Fruit fly (Drosophila melanogaster): ENCODE results near the gene Rph.

Rph gene

DNA sequence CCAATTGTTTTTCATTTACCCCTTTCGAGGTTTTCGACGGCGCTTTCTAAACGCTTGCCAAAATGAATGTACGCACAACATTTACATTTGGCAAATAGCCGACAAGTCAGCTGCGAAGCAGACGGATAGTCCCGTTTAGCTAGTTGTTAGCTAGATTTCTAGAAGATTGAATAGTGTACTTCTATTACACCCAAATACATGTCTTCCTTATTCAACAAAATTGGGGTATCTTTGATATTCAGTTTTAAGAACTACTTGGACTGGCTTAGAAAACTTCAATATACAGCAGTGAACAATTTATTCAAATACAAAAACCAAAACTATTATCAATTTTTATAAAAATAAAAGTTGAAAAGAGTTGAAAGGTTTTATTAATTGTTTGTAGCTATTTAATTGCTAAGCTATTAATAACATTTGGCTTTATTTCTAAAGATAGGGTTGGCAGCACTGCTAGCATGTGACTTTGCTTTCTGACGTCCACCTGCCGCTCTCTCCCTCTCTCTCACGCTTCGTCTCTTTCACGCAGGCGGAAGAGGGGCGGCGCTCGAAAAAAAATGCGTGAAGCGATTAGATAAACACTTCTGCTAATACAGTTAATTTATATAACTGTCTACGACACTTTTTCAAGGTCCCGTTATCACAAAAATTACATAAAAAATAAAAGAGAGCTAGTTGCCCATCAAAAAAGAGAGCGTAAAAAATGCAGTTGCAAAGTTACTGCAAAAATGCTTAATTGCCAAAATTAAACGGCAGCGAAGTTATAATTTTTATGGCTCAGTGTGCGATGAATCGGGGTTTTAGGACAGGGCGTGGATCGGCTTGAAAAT, 27.6 kb upstream of the Rph start (continued):
- TF ChIP-seq inv (GFP tag; IDR thresholded peaks at IDR 0.05; ENCODE audit: partially characterized antibody) (no peak), CG2202 (tag; optimal IDR thresholded peaks at IDR 0.05) (no peak), row (GFP tag; IDR thresholded peaks at IDR 0.05) (peak; percentile 62), CG6854 (GFP tag; optimal IDR thresholded peaks at IDR 0.05) (no peak), pros (GFP tag; optimal IDR thresholded peaks at IDR 0.05) (no peak), fd64A (GFP tag; optimal IDR thresholded peaks at IDR 0.05) (no peak), bcd (GFP tag; optimal IDR thresholded peaks at IDR 0.05) (peak; percentile 5), CG10543 (GFP tag; optimal IDR thresholded peaks at IDR 0.05) (peak; percentile 27), CG1602 (GFP tag; optimal IDR thresholded peaks at IDR 0.05) (no peak), Ptx1 (GFP tag; IDR thresholded peaks at IDR 0.05) (no peak), lab (GFP tag; optimal IDR thresholded peaks at IDR 0.05) (peak; percentile 5), CG10267 (tag; optimal IDR thresholded peaks at IDR 0.05) (no peak), z (GFP tag; IDR thresholded peaks at IDR 0.05) (no peak), CG34422 (GFP tag; IDR thresholded peaks at IDR 0.05) (no peak), CG33213 (GFP tag; optimal IDR thresholded peaks at IDR 0.05) (no peak), hbn (GFP tag; IDR thresholded peaks at IDR 0.05; ENCODE audit: partially characterized antibody) (no peak), Awh (GFP tag; IDR thresholded peaks at IDR 0.05) (no peak), Optix (GFP tag; IDR thresholded peaks at IDR 0.05) (no peak), CG6689 (GFP tag; IDR thresholded peaks at IDR 0.05) (no peak), BtbVII (GFP tag; optimal IDR thresholded peaks at IDR 0.05) (no peak), ftz-f1 (GFP tag; optimal IDR thresholded peaks at IDR 0.05) (peak; percentile 36), jumu (GFP tag; optimal IDR thresholded peaks at IDR 0.05) (no peak), PHDP (tag; optimal IDR thresholded peaks at IDR 0.05) (no peak), CG12942 (GFP tag; optimal IDR thresholded peaks at IDR 0.05) (no peak), zfh2 (GFP tag; optimal IDR thresholded peaks at IDR 0.05) (no peak), ttk (GFP tag; IDR thresholded peaks at IDR 0.05) (no peak), CG32767 (GFP tag; IDR thresholded peaks at IDR 0.05) (no peak), CG14014 (GFP tag; IDR thresholded peaks at IDR 0.05) (no peak), toy (GFP tag; IDR thresholded peaks at IDR 0.05) (no peak), sqz (GFP tag; optimal IDR thresholded peaks at IDR 0.05) (peak; percentile 75), CG15514 (GFP tag; optimal IDR thresholded peaks at IDR 0.05) (no peak), CG12744 (GFP tag; optimal IDR thresholded peaks at IDR 0.05) (no peak), fu2 (GFP tag; optimal IDR thresholded peaks at IDR 0.05) (no peak), kay (GFP tag; optimal IDR thresholded peaks at IDR 0.05) (no peak), CG4404 (GFP tag; IDR thresholded peaks at IDR 0.05) (no peak), CG7786 (GFP tag; optimal IDR thresholded peaks at IDR 0.05) (no peak), NK7.1 (GFP tag; optimal IDR thresholded peaks at IDR 0.05) (no peak), mld (GFP tag; IDR thresholded peaks at IDR 0.05; ENCODE audit: partially characterized antibody) (no peak), CG4730 (GFP tag; IDR thresholded peaks at IDR 0.05) (no peak), CG31388 (GFP tag; optimal IDR thresholded peaks at IDR 0.05) (no peak), CG8924 (tag; optimal IDR thresholded peaks at IDR 0.05) (no peak), tna (GFP tag; IDR thresholded peaks at IDR 0.05; ENCODE audit: partially characterized antibody) (no peak), Gug (GFP tag; IDR thresholded peaks at IDR 0.05) (no peak), Sin3A (optimal IDR thresholded peaks at IDR 0.05) (no peak), CG12071 (GFP tag; optimal IDR thresholded peaks at IDR 0.05) (no peak), lola (GFP tag; optimal IDR thresholded peaks at IDR 0.05) (peak in 1 of 3 experiments; percentile 18), Rfx (GFP tag; IDR thresholded peaks at IDR 0.05) (no peak), CG11456 (GFP tag; IDR thresholded peaks at IDR 0.05) (no peak), az2 (GFP tag; optimal IDR thresholded peaks at IDR 0.05) (peak; percentile 0), CG1647 (GFP tag; optimal IDR thresholded peaks at IDR 0.05) (no peak)

Data from whole organism, embryonic.